Worm (Caenorhabditis elegans) whole organism, L1 larva: ENCODE data around the gene rps-3.

Experiments used
- C04F5.9 ChIP-seq: sonication (generic microtip); optimal IDR thresholded peaks from 2 replicates; lab custom pipeline; 2016; ENCODE audit warnings: missing genetic modification characterization, missing compliant biosample characterization
- C16A3.4 ChIP-seq: fragments of 150-350 bp; optimal IDR thresholded peaks from 2 replicates; lab custom pipeline; 2014; ENCODE audit warnings: missing biosample characterization, missing genetic modification characterization
- aha-1 ChIP-seq: fragments of 150-350 bp; optimal IDR thresholded peaks from 2 replicates; lab custom pipeline; 2014; ENCODE audit warnings: missing biosample characterization, missing genetic modification characterization
- ama-1 ChIP-seq: fragments of 150-350 bp; optimal IDR thresholded peaks from 2 replicates; lab custom pipeline; 2014
- blmp-1 ChIP-seq: fragments of 150-350 bp; optimal IDR thresholded peaks from 2 replicates; lab custom pipeline; 2014; ENCODE audit warnings: missing biosample characterization, missing genetic modification characterization
- ceh-8 ChIP-seq: fragments of 200-800 bp; sonication (Bioruptor generic); optimal IDR thresholded peaks from 2 replicates; lab custom pipeline; 2018; ENCODE audit warnings: mild to moderate bottlenecking, missing genetic modification characterization, moderate library complexity, missing compliant biosample characterization
- ceh-82 ChIP-seq, 3 experiments: fragments of 150-350 bp in 1 of 3; sonication (generic microtip) in 2 of 3; optimal IDR thresholded peaks; 2 replicates each; lab custom pipeline; 2014 to 2017; ENCODE audit warnings: missing biosample characterization in 3 of 3, missing genetic modification characterization in 3 of 3
- ceh-90 ChIP-seq: sonication (generic microtip); optimal IDR thresholded peaks from 2 replicates; lab custom pipeline; 2016; ENCODE audit warnings: missing genetic modification characterization, missing compliant biosample characterization
- ces-1 ChIP-seq: fragments of 150-350 bp; optimal IDR thresholded peaks from 2 replicates; lab custom pipeline; 2014; ENCODE audit warnings: missing biosample characterization, missing genetic modification reagents, missing genetic modification characterization
- dpl-1 ChIP-seq, 3 experiments: fragments of 150-350 bp in 2 of 3; sonication (generic microtip) in 1 of 3; optimal IDR thresholded peaks; 2 replicates each; lab custom pipeline; 2014 to 2017; ENCODE audit warnings: missing biosample characterization in 3 of 3, missing genetic modification characterization in 3 of 3, missing genetic modification reagents in 3 of 3
- efl-1 ChIP-seq, 4 experiments: fragments of 150-350 bp; optimal IDR thresholded peaks in 3 of 4; peaks in 1 of 4; 1 replicate in 1 of 4; 2 replicates in 3 of 4; lab custom pipeline; 2014; ENCODE audit warnings: missing biosample characterization in 2 of 4, missing genetic modification characterization in 2 of 4, missing genetic modification reagents in 2 of 4
- efl-3 ChIP-seq: fragments of 200-800 bp; sonication (Bioruptor generic); optimal IDR thresholded peaks from 2 replicates; lab custom pipeline; 2018; ENCODE audit warnings: mild to moderate bottlenecking, missing genetic modification characterization, missing compliant biosample characterization
- egl-13 ChIP-seq: sonication (generic microtip); optimal IDR thresholded peaks from 2 replicates; lab custom pipeline; 2016; ENCODE audit warnings: missing genotype, missing genetic modification reagents, missing genetic modification characterization, missing compliant biosample characterization
- elt-3 ChIP-seq, 6 experiments: fragments of 150-350 bp in 1 of 6; sonication (generic microtip); optimal IDR thresholded peaks; 2 replicates each; lab custom pipeline; 2017 to 2018; ENCODE audit warnings: missing biosample characterization in 6 of 6, missing genetic modification characterization in 6 of 6, inconsistent platforms in 1 of 6
- ets-5 ChIP-seq: fragments of 200-800 bp; sonication (Bioruptor generic); IDR thresholded peaks from 2 replicates; pipeline ENCODE4 v1.3.6; 2022; ENCODE audit warnings: missing genetic modification characterization, missing compliant biosample characterization
- fkh-10 ChIP-seq: sonication (generic microtip); optimal IDR thresholded peaks from 2 replicates; lab custom pipeline; 2017; ENCODE audit warnings: missing biosample characterization, missing genetic modification reagents, missing genetic modification characterization
- fkh-8 ChIP-seq: sonication (generic microtip); optimal IDR thresholded peaks from 2 replicates; lab custom pipeline; 2016; ENCODE audit warnings: mild to moderate bottlenecking, missing genetic modification characterization, missing compliant biosample characterization
- fos-1 ChIP-seq: fragments of 150-350 bp; optimal IDR thresholded peaks from 2 replicates; lab custom pipeline; 2014; ENCODE audit warnings: missing biosample characterization, missing genetic modification characterization
- grh-1 ChIP-seq: fragments of 200-800 bp; sonication (Bioruptor generic); IDR thresholded peaks from 2 replicates; pipeline ENCODE4 v1.3.6; 2022; ENCODE audit warnings: missing genetic modification reagents, missing genetic modification characterization, missing compliant biosample characterization
- hlh-17 ChIP-seq: fragments of 200-800 bp; sonication (Bioruptor generic); optimal IDR thresholded peaks from 2 replicates; lab custom pipeline; 2018; ENCODE audit warnings: missing genetic modification characterization, mild to moderate bottlenecking, missing compliant biosample characterization, moderate library complexity, borderline replicate concordance
- hlh-4 ChIP-seq: sonication (generic microtip); optimal IDR thresholded peaks from 2 replicates; lab custom pipeline; 2016; ENCODE audit warnings: mild to moderate bottlenecking, missing genetic modification characterization, missing compliant biosample characterization
- isw-1 ChIP-seq: fragments of 200-800 bp; sonication (Bioruptor generic); IDR thresholded peaks from 2 replicates; pipeline ENCODE4 v1.3.6; 2022; ENCODE audit warnings: missing genetic modification characterization, missing compliant biosample characterization
- jun-1 ChIP-seq: fragments of 150-350 bp; optimal IDR thresholded peaks from 2 replicates; lab custom pipeline; 2014; ENCODE audit warnings: missing biosample characterization, missing genetic modification reagents, missing genetic modification characterization
- lin-13 ChIP-seq: fragments of 150-350 bp; optimal IDR thresholded peaks from 2 replicates; lab custom pipeline; 2014; ENCODE audit warnings: missing biosample characterization, missing genetic modification reagents, missing genetic modification characterization
- lin-14 ChIP-seq: fragments of 200-800 bp; sonication (Bioruptor generic); optimal IDR thresholded peaks from 2 replicates; lab custom pipeline; 2018; ENCODE audit warnings: mild to moderate bottlenecking, missing genetic modification characterization, moderate library complexity, missing compliant biosample characterization
- lin-15B ChIP-seq: fragments of 150-350 bp; sonication (generic microtip); optimal IDR thresholded peaks from 3 replicates; lab custom pipeline; 2014; ENCODE audit warnings: missing biosample characterization, missing genetic modification characterization
- lin-35 ChIP-seq, 2 experiments: fragments of 150-350 bp; optimal IDR thresholded peaks; 2 replicates each; lab custom pipeline; 2014; ENCODE audit warnings: missing biosample characterization in 2 of 2, missing genetic modification characterization in 2 of 2, missing genetic modification reagents in 2 of 2
- lin-39 ChIP-seq: fragments of 150-350 bp; optimal IDR thresholded peaks from 2 replicates; lab custom pipeline; 2014; ENCODE audit warnings: missing biosample characterization, missing genetic modification reagents, missing genetic modification characterization
- lsy-2 ChIP-seq, 2 experiments: fragments of 150-350 bp; optimal IDR thresholded peaks; 2 replicates each; lab custom pipeline; 2014; ENCODE audit warnings: missing biosample characterization in 2 of 2, missing genetic modification characterization in 2 of 2
- mab-9 ChIP-seq: fragments of 200-800 bp; sonication (Bioruptor generic); IDR thresholded peaks from 2 replicates; pipeline ENCODE4 v1.3.6; 2022; ENCODE audit warnings: missing genetic modification reagents, missing genetic modification characterization, missing compliant biosample characterization
- mdl-1 ChIP-seq, 2 experiments: fragments of 150-350 bp; optimal IDR thresholded peaks; 2 replicates each; lab custom pipeline; 2014 to 2017; ENCODE audit warnings: missing biosample characterization in 2 of 2, missing genetic modification characterization in 2 of 2, inconsistent platforms in 1 of 2
- mep-1 ChIP-seq: fragments of 150-350 bp; optimal IDR thresholded peaks from 2 replicates; lab custom pipeline; 2014; ENCODE audit warnings: missing biosample characterization, missing genetic modification characterization
- nhr-19 ChIP-seq: fragments of 200-800 bp; sonication (Bioruptor generic); conservative IDR thresholded peaks from 2 replicates; pipeline ENCODE4 v1.3.6; 2022; ENCODE audit warnings: missing genetic modification characterization, missing compliant biosample characterization
- nhr-20 ChIP-seq: sonication (generic microtip); optimal IDR thresholded peaks from 2 replicates; lab custom pipeline; 2016; ENCODE audit warnings: mild to moderate bottlenecking, missing genetic modification characterization, missing compliant biosample characterization
- nhr-237 ChIP-seq: fragments of 150-350 bp; optimal IDR thresholded peaks from 2 replicates; lab custom pipeline; 2014; ENCODE audit warnings: missing biosample characterization, missing genetic modification characterization
- nhr-71 ChIP-seq: sonication (generic microtip); optimal IDR thresholded peaks from 2 replicates; lab custom pipeline; 2016; ENCODE audit warnings: mild to moderate bottlenecking, missing genetic modification characterization, moderate library complexity, missing compliant biosample characterization
- nhr-77 ChIP-seq: fragments of 150-350 bp; optimal IDR thresholded peaks from 2 replicates; lab custom pipeline; 2014; ENCODE audit warnings: missing biosample characterization, missing genetic modification characterization
- nhr-85 ChIP-seq: sonication (generic microtip); peaks from one replicate; lab custom pipeline; 2016; ENCODE audit warnings: missing genetic modification characterization, inconsistent platforms, missing compliant biosample characterization
- pqm-1 ChIP-seq: sonication (generic microtip); optimal IDR thresholded peaks from 3 replicates; lab custom pipeline; 2017; ENCODE audit warnings: missing biosample characterization, missing genetic modification characterization
- rnt-1 ChIP-seq: sonication (generic microtip); optimal IDR thresholded peaks from 2 replicates; lab custom pipeline; 2016; ENCODE audit warnings: mild to moderate bottlenecking, missing genetic modification characterization, moderate library complexity, missing compliant biosample characterization
- skn-1 ChIP-seq: fragments of 150-350 bp; optimal IDR thresholded peaks from 2 replicates; lab custom pipeline; 2014; ENCODE audit warnings: missing biosample characterization, missing genetic modification characterization
- snpc-4 ChIP-seq: fragments of 150-350 bp; optimal IDR thresholded peaks from 2 replicates; lab custom pipeline; 2014; ENCODE audit warnings: missing biosample characterization, missing genetic modification characterization
- snu-23 ChIP-seq: sonication (generic microtip); optimal IDR thresholded peaks from 2 replicates; lab custom pipeline; 2016; ENCODE audit warnings: missing genetic modification characterization, missing compliant biosample characterization
- swsn-7 ChIP-seq: sonication (generic microtip); optimal IDR thresholded peaks from 2 replicates; lab custom pipeline; 2016; ENCODE audit warnings: missing genetic modification characterization, missing compliant biosample characterization
- tbx-2 ChIP-seq: sonication (generic microtip); optimal IDR thresholded peaks from 2 replicates; lab custom pipeline; 2016; ENCODE audit warnings: missing genetic modification characterization, missing compliant biosample characterization
- unc-30 ChIP-seq: sonication (generic microtip); optimal IDR thresholded peaks from 2 replicates; lab custom pipeline; 2017; ENCODE audit warnings: missing biosample characterization, missing genetic modification characterization
- unc-86 ChIP-seq: sonication (generic microtip); optimal IDR thresholded peaks from 2 replicates; lab custom pipeline; 2016; ENCODE audit warnings: missing genetic modification characterization, missing compliant biosample characterization
- unc-98 ChIP-seq: fragments of 200-800 bp; sonication (Bioruptor generic); IDR thresholded peaks from 2 replicates; pipeline ENCODE4 v1.3.6; 2022; ENCODE audit warnings: missing genetic modification characterization, missing compliant biosample characterization
- xbp-1 ChIP-seq: sonication (generic microtip); optimal IDR thresholded peaks from 2 replicates; lab custom pipeline; 2016; ENCODE audit warnings: missing genetic modification characterization, missing compliant biosample characterization
- zip-4 ChIP-seq: fragments of 200-800 bp; sonication (Bioruptor generic); optimal IDR thresholded peaks from 2 replicates; lab custom pipeline; 2018; ENCODE audit warnings: mild to moderate bottlenecking, missing genetic modification characterization, moderate library complexity, missing compliant biosample characterization
- ztf-11 ChIP-seq, 2 experiments: sonication (generic microtip); optimal IDR thresholded peaks; 2 replicates each; lab custom pipeline; 2016 to 2017; ENCODE audit warnings: missing genetic modification characterization in 2 of 2, missing biosample characterization in 1 of 2, missing compliant biosample characterization in 1 of 2

The rps-3 gene

ce11 chrIII:6198378-6199234, 8.0 kb upstream of the rps-3 start, which contains the start of the genes C23G10.7 and rpn-2:
TSS of gene C23G10.7 (minus strand) at chrIII:6198414.
TSS of gene rpn-2 (plus strand) at chrIII:6199184.
- TF ChIP-seq mep-1 = peak; percentile 90
- no peak for TF ChIP-seq mab-9
- peak; percentile 72 for TF ChIP-seq nhr-19 (GFP tag; lab: Robert Waterston, UW)
- peak; percentile 56 for TF ChIP-seq C16A3.4 (tag; lab: Kevin White, UChicago)
- peak; percentile 81 for TF ChIP-seq nhr-85 (tag; lab: Kevin White, UChicago)
- peak; percentile 61 for TF ChIP-seq unc-86
- TF ChIP-seq grh-1 (GFP tag; lab: Robert Waterston, UW) = peak; percentile 8; the same call in 1 of the 2 replicates
- peak; percentile 73 for TF ChIP-seq tbx-2
- peak; percentile 17 for TF ChIP-seq zip-4
- peak; percentile 14 for TF ChIP-seq ama-1
- TF ChIP-seq blmp-1 (tag; lab: Kevin White, UChicago) = peak; percentile 52
- peak in 1 of 2 experiments; percentile 55 for TF ChIP-seq mdl-1 (tag; optimal IDR thresholded peaks at IDR 0.05; lab: Kevin White, UChicago)
- TF ChIP-seq lin-39 (tag; lab: Kevin White, UChicago) = peak; percentile 13
- peak; percentile 62 to 68 (median 63) for TF ChIP-seq ceh-82 (tag; optimal IDR thresholded peaks at IDR 0.05; lab: Kevin White, UChicago)
- TF ChIP-seq ceh-90 (tag; lab: Kevin White, UChicago) = no peak
- TF ChIP-seq lin-15B (tag; lab: Kevin White, UChicago) = no peak
- peak; percentile 20 for TF ChIP-seq fkh-10 (GFP tag; lab: Kevin White, UChicago)
- peak; percentile 44 for TF ChIP-seq fkh-8 (tag; lab: Kevin White, UChicago)
- TF ChIP-seq xbp-1 (tag; lab: Kevin White, UChicago) = peak; percentile 67
- TF ChIP-seq nhr-20 (tag; lab: Kevin White, UChicago) = peak; percentile 72
- no peak for TF ChIP-seq efl-3 (GFP tag; lab: Kevin White, UChicago)
- peak; percentile 71 to 82 for TF ChIP-seq lin-35 (GFP tag; optimal IDR thresholded peaks at IDR 0.05; lab: Kevin White, UChicago)
- TF ChIP-seq C04F5.9 (tag; lab: Kevin White, UChicago) = peak; percentile 36
- peak; percentile 63 for TF ChIP-seq isw-1
- TF ChIP-seq snpc-4 (tag; lab: Kevin White, UChicago) = peak; percentile 31
- peak; percentile 74 for TF ChIP-seq swsn-7 (tag; lab: Kevin White, UChicago)
- peak in 2 of 6 experiments; percentile 38 to 48 for TF ChIP-seq elt-3 (tag; optimal IDR thresholded peaks at IDR 0.05; lab: Kevin White, UChicago)
- no peak for TF ChIP-seq ets-5 (GFP tag; lab: Robert Waterston, UW)
- TF ChIP-seq nhr-71 (tag; lab: Kevin White, UChicago) = peak; percentile 84
- peak; percentile 9 for TF ChIP-seq egl-13 (tag; lab: Kevin White, UChicago)
- no peak for TF ChIP-seq pqm-1
- TF ChIP-seq hlh-17 = no peak
- TF ChIP-seq ztf-11 (tag; optimal IDR thresholded peaks at IDR 0.05; lab: Kevin White, UChicago) = no peak
- TF ChIP-seq skn-1 (tag; lab: Kevin White, UChicago) = peak; percentile 98
- peak; percentile 29 for TF ChIP-seq jun-1 (tag; lab: Kevin White, UChicago)
- TF ChIP-seq lin-13 (GFP tag; lab: Kevin White, UChicago) = peak; percentile 66
- no peak for TF ChIP-seq hlh-4 (tag; lab: Kevin White, UChicago)
- no peak for TF ChIP-seq aha-1 (tag; lab: Kevin White, UChicago)
- TF ChIP-seq ces-1 = no peak
- no peak for TF ChIP-seq nhr-237
- no peak for TF ChIP-seq unc-98 (GFP tag; lab: Robert Waterston, UW)
- peak; percentile 47 for TF ChIP-seq nhr-77
- TF ChIP-seq ceh-8 (GFP tag; lab: Kevin White, UChicago) = no peak
- TF ChIP-seq lin-14 (GFP tag; lab: Kevin White, UChicago) = peak; percentile 64
- TF ChIP-seq rnt-1 (tag; lab: Kevin White, UChicago) = peak; percentile 89
- peak; percentile 53 to 79 (median 77) for TF ChIP-seq dpl-1 (GFP tag; optimal IDR thresholded peaks at IDR 0.05; lab: Kevin White, UChicago)
- TF ChIP-seq unc-30 (tag; lab: Kevin White, UChicago) = no peak
- TF ChIP-seq snu-23 (GFP tag; lab: Kevin White, UChicago) = peak; percentile 78
- peak; percentile 32 for TF ChIP-seq fos-1 (tag; lab: Kevin White, UChicago)
- peak; percentile 83 to 86 for TF ChIP-seq lsy-2 (tag; optimal IDR thresholded peaks at IDR 0.05; lab: Kevin White, UChicago)
- peak; percentile 74 to 79 for TF ChIP-seq efl-1 (optimal IDR thresholded peaks at IDR 0.05; lab: Kevin White, UChicago)
- TF ChIP-seq efl-1 (GFP tag; optimal IDR thresholded peaks at IDR 0.05 in 1 of 2; lab: Kevin White, UChicago) = peak; percentile 72 to 97
